Worm (Caenorhabditis elegans): Measurements from ENCODE around the gene K07H8.7.

K07H8.7 gene

DNA sequence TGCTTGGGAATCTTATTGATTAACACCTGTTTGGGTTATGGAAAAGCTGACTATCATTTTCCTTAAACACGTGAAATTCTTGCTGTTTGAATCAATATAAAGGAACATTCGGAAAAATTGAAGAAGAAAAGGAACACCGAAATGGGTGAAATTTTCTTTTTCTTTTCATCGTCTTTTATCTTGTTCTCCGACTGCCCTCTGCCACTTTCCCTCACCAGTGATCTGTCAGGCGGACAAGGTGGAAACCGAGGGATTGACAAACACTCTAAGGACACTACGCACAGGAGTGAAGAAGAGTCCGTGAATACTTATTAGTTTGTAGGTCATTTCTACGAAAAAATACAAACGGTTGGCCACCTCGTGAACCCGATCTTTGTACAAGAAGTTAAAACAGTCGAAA, 26.5 kb downstream of the K07H8.7 start:
- no peak for TF ChIP-seq elt-1 (tag; optimal IDR thresholded peaks at IDR 0.05; ENCODE audit: borderline replicate concordance, insufficient read depth)
- TF ChIP-seq blmp-1 (tag; optimal IDR thresholded peaks at IDR 0.05): peak; percentile 36
- no peak for TF ChIP-seq ceh-43 (GFP tag; optimal IDR thresholded peaks at IDR 0.05)
- no peak for TF ChIP-seq mab-5 (tag; optimal IDR thresholded peaks at IDR 0.05)
- TF ChIP-seq flh-1 (GFP tag; optimal IDR thresholded peaks at IDR 0.05): no peak
- TF ChIP-seq unc-120 (tag; optimal IDR thresholded peaks at IDR 0.05; ENCODE audit: poor library complexity, severe bottlenecking): no peak
- TF ChIP-seq ces-1 (GFP tag; optimal IDR thresholded peaks at IDR 0.05): no peak

DNA sequence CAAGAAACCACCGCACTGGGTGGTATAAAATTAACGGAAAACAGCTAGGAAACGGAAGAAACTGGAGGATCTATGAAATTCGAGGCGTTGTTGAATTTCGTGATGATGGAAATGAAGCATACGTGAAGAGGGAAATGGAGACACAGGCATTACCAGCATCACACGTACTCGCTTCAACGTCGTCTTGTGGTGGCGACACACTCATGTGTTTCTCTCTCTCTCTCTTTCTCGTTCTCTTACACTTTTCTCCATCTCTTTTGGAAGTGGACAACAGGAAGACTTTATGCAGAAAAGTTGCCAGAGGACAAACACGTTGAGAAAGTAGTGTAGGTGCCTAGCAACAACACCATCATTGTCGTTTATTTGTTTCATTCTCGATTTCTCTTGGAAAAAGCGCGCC, 27.4 kb downstream of the K07H8.7 start:
- no peak for TF ChIP-seq tbx-8 (GFP tag; optimal IDR thresholded peaks at IDR 0.05)
- peak; percentile 23 for TF ChIP-seq ces-1 (GFP tag; optimal IDR thresholded peaks at IDR 0.05)
- TF ChIP-seq nhr-12 (tag; optimal IDR thresholded peaks at IDR 0.05): no peak

DNA sequence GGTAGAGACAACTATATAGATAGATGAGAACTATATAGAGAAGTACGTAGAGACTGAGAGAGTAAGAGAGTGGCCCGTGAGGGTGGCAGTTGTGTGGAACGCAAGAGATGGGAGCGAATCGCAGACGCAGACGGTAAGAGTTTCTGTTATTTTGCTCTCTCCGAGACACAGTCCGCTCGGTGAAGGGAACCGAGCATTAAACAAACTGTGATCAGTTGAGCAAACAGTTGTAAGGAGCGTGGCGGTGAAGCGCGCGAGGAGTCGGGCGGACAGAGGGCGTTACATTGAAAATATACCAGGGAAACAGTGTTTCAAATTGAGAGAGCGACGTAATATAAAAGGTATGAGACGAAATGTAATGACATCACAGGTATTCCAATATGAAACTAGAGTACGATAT, 30.3 kb downstream of the K07H8.7 start:
- peak; percentile 14 for TF ChIP-seq unc-62 (GFP tag; optimal IDR thresholded peaks at IDR 0.05)
- peak; percentile 63 for TF ChIP-seq hlh-1 (tag; optimal IDR thresholded peaks at IDR 0.05)
- TF ChIP-seq nhr-28 (tag; optimal IDR thresholded peaks at IDR 0.05): no peak
- TF ChIP-seq unc-120 (tag; optimal IDR thresholded peaks at IDR 0.05; ENCODE audit: poor library complexity, severe bottlenecking): peak; percentile 65
- no peak for TF ChIP-seq mep-1 (tag; optimal IDR thresholded peaks at IDR 0.05)
- no peak for TF ChIP-seq zip-8 (tag; optimal IDR thresholded peaks at IDR 0.05)
- TF ChIP-seq lin-13 (tag; optimal IDR thresholded peaks at IDR 0.05): no peak
- no peak for TF ChIP-seq ceh-83 (GFP tag; optimal IDR thresholded peaks at IDR 0.05)
- no peak for TF ChIP-seq sem-2 (GFP tag; optimal IDR thresholded peaks at IDR 0.05)
- no peak for TF ChIP-seq nhr-76 (tag; optimal IDR thresholded peaks at IDR 0.05)
- TF ChIP-seq pha-4 (tag; optimal IDR thresholded peaks at IDR 0.05): peak; percentile 41
- no peak for TF ChIP-seq nhr-237 (tag; optimal IDR thresholded peaks at IDR 0.05)
- TF ChIP-seq lsy-2 (tag; optimal IDR thresholded peaks at IDR 0.05): no peak
- no peak for TF ChIP-seq snpc-4 (tag; optimal IDR thresholded peaks at IDR 0.05)
- peak; percentile 39 for TF ChIP-seq ham-2 (GFP tag; optimal IDR thresholded peaks at IDR 0.05)
- no peak for TF ChIP-seq bed-3 (GFP tag; optimal IDR thresholded peaks at IDR 0.05)

DNA sequence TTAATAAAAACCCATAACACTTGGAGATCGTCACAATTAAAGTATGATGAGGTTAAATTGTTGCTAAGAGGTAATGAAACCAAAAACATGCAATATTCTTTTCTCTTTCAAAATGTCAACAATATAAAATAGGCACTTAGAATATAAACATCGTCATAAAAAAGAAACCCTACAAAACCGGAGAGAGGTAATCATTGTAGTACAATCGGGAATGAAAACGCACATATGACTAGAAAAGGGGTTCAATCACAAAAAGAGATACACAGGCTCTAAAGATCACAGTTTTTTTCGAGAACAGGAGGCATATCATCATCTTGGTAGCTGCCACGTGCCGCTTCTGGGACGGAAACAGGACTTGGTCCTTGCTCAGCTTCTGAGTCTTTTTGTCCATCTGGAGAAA, 33.3 kb downstream of the K07H8.7 start:
- TF ChIP-seq sem-2 (GFP tag; optimal IDR thresholded peaks at IDR 0.05) (no peak), sptf-1 (tag; optimal IDR thresholded peaks at IDR 0.05) (no peak), unc-39 (tag; optimal IDR thresholded peaks at IDR 0.05) (no peak), mls-2 (tag; optimal IDR thresholded peaks at IDR 0.05) (no peak), mab-5 (tag; optimal IDR thresholded peaks at IDR 0.05) (no peak), lin-32 (GFP tag; optimal IDR thresholded peaks at IDR 0.05) (no peak), unc-62 (GFP tag; optimal IDR thresholded peaks at IDR 0.05) (no peak)

DNA sequence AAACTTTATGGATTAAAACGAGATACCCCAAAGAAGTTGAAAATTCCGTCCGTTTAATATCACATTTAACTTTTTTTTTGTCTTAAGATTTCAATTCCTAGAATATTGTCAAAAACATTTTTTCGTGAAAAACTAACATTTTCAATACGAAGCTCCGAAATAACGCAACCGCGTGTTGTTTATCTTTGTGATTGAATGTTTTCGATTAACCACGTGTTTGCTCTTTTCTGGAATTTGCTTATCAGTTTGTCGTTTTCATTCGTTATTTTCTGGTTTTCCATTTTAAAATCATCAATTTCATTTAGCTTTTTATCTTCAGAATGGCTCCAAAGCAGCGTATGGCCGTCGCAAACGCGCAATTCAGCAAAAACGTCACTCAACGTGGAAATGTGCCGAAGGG, 34.4 kb downstream of the K07H8.7 start, which contains the start of gene serp-1.2:
TSS of gene serp-1.2 (plus strand) at position 318 of the 400 bp plus-strand sequence.
- TF ChIP-seq ceh-43 (GFP tag; optimal IDR thresholded peaks at IDR 0.05) (no peak), unc-120 (tag; optimal IDR thresholded peaks at IDR 0.05; ENCODE audit: poor library complexity, severe bottlenecking) (no peak), ces-1 (GFP tag; optimal IDR thresholded peaks at IDR 0.05) (no peak), snpc-4 (tag; optimal IDR thresholded peaks at IDR 0.05) (no peak), ceh-39 (tag; optimal IDR thresholded peaks at IDR 0.05) (no peak), ham-2 (GFP tag; optimal IDR thresholded peaks at IDR 0.05) (no peak), sem-2 (GFP tag; optimal IDR thresholded peaks at IDR 0.05) (no peak), nhr-76 (tag; optimal IDR thresholded peaks at IDR 0.05) (no peak)

DNA sequence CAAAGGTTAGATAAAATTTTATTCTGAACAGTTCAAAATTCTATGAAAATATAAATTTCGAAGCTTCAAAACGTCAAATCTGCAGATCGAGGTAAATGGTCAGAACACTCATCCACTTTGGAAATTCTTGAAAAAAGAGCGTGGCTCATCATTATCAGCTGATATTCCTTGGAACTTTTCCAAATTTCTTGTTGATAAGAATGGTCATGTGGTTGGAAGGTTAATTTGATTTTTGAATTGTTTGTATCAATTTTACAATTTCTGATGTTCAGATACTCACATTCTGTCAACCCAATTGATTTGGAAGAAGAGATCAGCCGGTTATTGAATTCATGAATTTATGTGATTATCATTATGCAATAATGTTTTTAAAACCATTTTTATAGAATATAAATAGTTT, 36.7 kb downstream of the K07H8.7 start:
- no peak for TF ChIP-seq ces-1 (GFP tag; optimal IDR thresholded peaks at IDR 0.05)
- no peak for TF ChIP-seq elt-1 (tag; optimal IDR thresholded peaks at IDR 0.05; ENCODE audit: borderline replicate concordance, insufficient read depth)
- no peak for TF ChIP-seq cnd-1 (tag; optimal IDR thresholded peaks at IDR 0.05)
- TF ChIP-seq nhr-12 (tag; optimal IDR thresholded peaks at IDR 0.05): no peak
- TF ChIP-seq nhr-28 (tag; optimal IDR thresholded peaks at IDR 0.05): no peak
- TF ChIP-seq mep-1 (tag; optimal IDR thresholded peaks at IDR 0.05): no peak
- no peak for TF ChIP-seq snpc-4 (tag; optimal IDR thresholded peaks at IDR 0.05)
- no peak for TF ChIP-seq flh-1 (GFP tag; optimal IDR thresholded peaks at IDR 0.05)
- no peak for TF ChIP-seq bed-3 (GFP tag; optimal IDR thresholded peaks at IDR 0.05)
- no peak for TF ChIP-seq lin-32 (GFP tag; optimal IDR thresholded peaks at IDR 0.05)
- TF ChIP-seq ceh-39 (tag; optimal IDR thresholded peaks at IDR 0.05): no peak
- TF ChIP-seq zip-8 (tag; optimal IDR thresholded peaks at IDR 0.05): no peak
